Worm (Caenorhabditis elegans) whole organism, late embryonic: Measurements from ENCODE around the gene C35A11.3.

Source experiments
- F13H6.1 ChIP-seq: sonication (generic microtip); optimal IDR thresholded peaks from 2 replicates; lab custom pipeline; 2016; ENCODE audit warnings: missing genetic modification characterization, missing compliant biosample characterization
- K09A11.1 ChIP-seq: sonication (generic microtip); optimal IDR thresholded peaks from 2 replicates; lab custom pipeline; 2017; ENCODE audit warnings: antibody characterized with exemption, mild to moderate bottlenecking, missing genetic modification characterization, missing compliant biosample characterization; ENCODE audit not compliant: insufficient read depth
- ahr-1 ChIP-seq: sonication (generic microtip); optimal IDR thresholded peaks from 2 replicates; lab custom pipeline; 2016; ENCODE audit warnings: missing genetic modification characterization, missing compliant biosample characterization
- ama-1 ChIP-seq: fragments of 150-350 bp; optimal IDR thresholded peaks from 2 replicates; lab custom pipeline; 2014
- ceh-14 ChIP-seq: sonication (generic microtip); optimal IDR thresholded peaks from 2 replicates; lab custom pipeline; 2016; ENCODE audit warnings: missing genotype, missing genetic modification characterization, missing compliant biosample characterization
- ceh-2 ChIP-seq: sonication (generic microtip); optimal IDR thresholded peaks from 2 replicates; lab custom pipeline; 2016; ENCODE audit warnings: missing genotype, missing genetic modification characterization, missing compliant biosample characterization
- ceh-24 ChIP-seq: sonication (generic microtip); optimal IDR thresholded peaks from 2 replicates; lab custom pipeline; 2016; ENCODE audit warnings: mild to moderate bottlenecking, missing genetic modification characterization, missing compliant biosample characterization
- ceh-30 ChIP-seq: fragments of 150-350 bp; optimal IDR thresholded peaks from 2 replicates; lab custom pipeline; 2014; ENCODE audit warnings: missing biosample characterization, missing genetic modification characterization
- ceh-31 ChIP-seq: sonication (generic microtip); optimal IDR thresholded peaks from 2 replicates; lab custom pipeline; 2016; ENCODE audit warnings: missing genetic modification characterization, missing compliant biosample characterization
- ceh-34 ChIP-seq: sonication (generic microtip); optimal IDR thresholded peaks from 2 replicates; lab custom pipeline; 2016; ENCODE audit warnings: mild to moderate bottlenecking, missing genetic modification characterization, missing compliant biosample characterization
- ceh-45 ChIP-seq: fragments of 200-800 bp; sonication (Bioruptor generic); IDR thresholded peaks from 2 replicates; pipeline ENCODE4 v1.3.6; 2022; ENCODE audit warnings: missing genetic modification reagents, missing genetic modification characterization, missing compliant biosample characterization
- ceh-48 ChIP-seq: sonication (generic microtip); optimal IDR thresholded peaks from 2 replicates; lab custom pipeline; 2016; ENCODE audit warnings: missing genetic modification characterization, inconsistent platforms, missing compliant biosample characterization
- ceh-9 ChIP-seq: sonication (generic microtip); optimal IDR thresholded peaks from 2 replicates; lab custom pipeline; 2016; ENCODE audit warnings: mild to moderate bottlenecking, missing genetic modification characterization, inconsistent platforms, missing compliant biosample characterization
- dmd-4 ChIP-seq: sonication (generic microtip); optimal IDR thresholded peaks from 2 replicates; lab custom pipeline; 2016; ENCODE audit warnings: borderline replicate concordance, missing genetic modification characterization, missing compliant biosample characterization
- dve-1 ChIP-seq: sonication (generic microtip); optimal IDR thresholded peaks from 2 replicates; lab custom pipeline; 2017; ENCODE audit warnings: antibody characterized with exemption, mild to moderate bottlenecking, missing genetic modification characterization, missing compliant biosample characterization
- elt-2 ChIP-seq: sonication (generic microtip); optimal IDR thresholded peaks from 2 replicates; lab custom pipeline; 2016; ENCODE audit warnings: missing genetic modification reagents, missing genetic modification characterization, missing compliant biosample characterization
- elt-4 ChIP-seq: sonication (generic microtip); optimal IDR thresholded peaks from 2 replicates; lab custom pipeline; 2016; ENCODE audit warnings: missing genetic modification characterization, missing compliant biosample characterization
- ets-4 ChIP-seq: sonication (generic microtip); optimal IDR thresholded peaks from 2 replicates; lab custom pipeline; 2016; ENCODE audit warnings: missing genetic modification characterization, missing compliant biosample characterization
- eyg-1 ChIP-seq: sonication (generic microtip); optimal IDR thresholded peaks from 2 replicates; lab custom pipeline; 2016; ENCODE audit warnings: missing genotype, missing genetic modification characterization, missing compliant biosample characterization
- fkh-10 ChIP-seq: fragments of 150-350 bp; optimal IDR thresholded peaks from 2 replicates; lab custom pipeline; 2014; ENCODE audit warnings: missing biosample characterization, missing genetic modification reagents, missing genetic modification characterization
- madf-2 ChIP-seq: sonication (generic microtip); optimal IDR thresholded peaks from 2 replicates; lab custom pipeline; 2017; ENCODE audit warnings: missing genetic modification characterization, missing compliant biosample characterization
- mec-3 ChIP-seq: sonication (generic microtip); optimal IDR thresholded peaks from 2 replicates; lab custom pipeline; 2016; ENCODE audit warnings: borderline replicate concordance, missing genetic modification characterization, missing compliant biosample characterization
- nfya-1 ChIP-seq: sonication (generic microtip); optimal IDR thresholded peaks from 2 replicates; lab custom pipeline; 2017; ENCODE audit warnings: missing genetic modification characterization, mild to moderate bottlenecking, missing compliant biosample characterization, antibody characterized with exemption, moderate library complexity
- nhr-11 ChIP-seq: fragments of 150-350 bp; optimal IDR thresholded peaks from 2 replicates; lab custom pipeline; 2014; ENCODE audit warnings: missing biosample characterization, missing genetic modification characterization
- npax-4 ChIP-seq: sonication (generic microtip); optimal IDR thresholded peaks from 2 replicates; lab custom pipeline; 2016; ENCODE audit warnings: missing genetic modification characterization, missing compliant biosample characterization
- pag-3 ChIP-seq: sonication (generic microtip); optimal IDR thresholded peaks from 2 replicates; lab custom pipeline; 2016; ENCODE audit warnings: missing compliant biosample characterization, missing genetic modification characterization, borderline replicate concordance
- pha-2 ChIP-seq: sonication (generic microtip); optimal IDR thresholded peaks from 2 replicates; lab custom pipeline; 2017; ENCODE audit warnings: mild to moderate bottlenecking, missing genetic modification characterization, missing compliant biosample characterization
- pha-4 ChIP-seq: fragments of 150-350 bp; optimal IDR thresholded peaks from 2 replicates; lab custom pipeline; 2018; ENCODE audit warnings: missing biosample characterization, missing genetic modification reagents, missing genetic modification characterization
- pqm-1 ChIP-seq: sonication (generic microtip); optimal IDR thresholded peaks from 2 replicates; lab custom pipeline; 2016; ENCODE audit warnings: missing genetic modification characterization, missing compliant biosample characterization
- pros-1 ChIP-seq: fragments of 150-350 bp; optimal IDR thresholded peaks from 2 replicates; lab custom pipeline; 2014; ENCODE audit warnings: missing biosample characterization, missing genetic modification reagents, missing genetic modification characterization
- sox-2 ChIP-seq: fragments of 200-800 bp; sonication (Bioruptor generic); IDR thresholded peaks from 2 replicates; pipeline ENCODE4 v1.3.6; 2022; ENCODE audit warnings: missing genetic modification reagents, missing genetic modification characterization, missing compliant biosample characterization
- tbx-7 ChIP-seq: sonication (generic microtip); optimal IDR thresholded peaks from 2 replicates; lab custom pipeline; 2016; ENCODE audit warnings: missing genotype, missing genetic modification characterization, missing compliant biosample characterization
- unc-3 ChIP-seq, 2 experiments: fragments of 200-800 bp in 1 of 2; sonication (Bioruptor generic) in 1 of 2; sonication (generic microtip) in 1 of 2; conservative IDR thresholded peaks in 1 of 2; optimal IDR thresholded peaks in 1 of 2; 2 replicates each; pipeline versions ENCODE4 v1.3.6 to Lab custom; 2016 to 2022; ENCODE audit warnings: missing compliant biosample characterization in 2 of 2, missing genetic modification characterization in 2 of 2, missing genetic modification reagents in 1 of 2
- unc-42 ChIP-seq: sonication (generic microtip); optimal IDR thresholded peaks from 2 replicates; lab custom pipeline; 2016; ENCODE audit warnings: missing genotype, missing genetic modification characterization, missing compliant biosample characterization
- unc-55 ChIP-seq: sonication (generic microtip); optimal IDR thresholded peaks from 2 replicates; lab custom pipeline; 2017; ENCODE audit warnings: missing biosample characterization, missing genetic modification reagents, missing genetic modification characterization
- zip-5 ChIP-seq: sonication (generic microtip); optimal IDR thresholded peaks from 2 replicates; lab custom pipeline; 2016; ENCODE audit warnings: missing genetic modification characterization, missing compliant biosample characterization

The C35A11.3 gene

ce11 chrV:5408223-5408622, 36.0 kb downstream of the C35A11.3 start, which contains the start of gene C25A6.1:
TSS of gene C25A6.1 (plus strand) at chrV:5408523.
- TF ChIP-seq ceh-14 (tag; lab: Kevin White, UChicago) (no peak), ceh-31 (no peak), zip-5 (tag; lab: Kevin White, UChicago) (no peak), ceh-48 (tag; lab: Kevin White, UChicago) (no peak), pqm-1 (tag; lab: Kevin White, UChicago) (no peak), mec-3 (tag; lab: Kevin White, UChicago) (no peak), dmd-4 (tag; lab: Kevin White, UChicago) (no peak), pha-2 (tag; lab: Kevin White, UChicago) (no peak), pha-4 (tag; lab: Kevin White, UChicago) (no peak), ahr-1 (tag; lab: Kevin White, UChicago) (no peak), pag-3 (tag; lab: Kevin White, UChicago) (no peak), ceh-24 (tag; lab: Kevin White, UChicago) (no peak), unc-42 (tag; lab: Kevin White, UChicago) (no peak), fkh-10 (GFP tag; lab: Kevin White, UChicago) (no peak), dve-1 (tag; lab: Kevin White, UChicago) (no peak), elt-2 (no peak), elt-4 (tag; lab: Kevin White, UChicago) (no peak), madf-2 (tag; lab: Kevin White, UChicago) (no peak), nhr-11 (tag; lab: Kevin White, UChicago) (no peak)

ce11 chrV:5408921-5409320, 36.7 kb downstream of the C35A11.3 start:
- peak; percentile 94 for TF ChIP-seq unc-55
- TF ChIP-seq ceh-14 (tag; lab: Kevin White, UChicago): no peak
- TF ChIP-seq, all 69 proteins: peak for 1

ce11 chrV:5410679-5411078, 38.5 kb downstream of the C35A11.3 start, which contains the start of gene F08F3.4:
TSS of gene F08F3.4 (plus strand) at chrV:5410955.
- no peak for TF ChIP-seq madf-2 (tag; lab: Kevin White, UChicago)
- TF ChIP-seq pros-1 (tag; lab: Kevin White, UChicago): no peak
- no peak for TF ChIP-seq ceh-48 (tag; lab: Kevin White, UChicago)

- TF ChIP-seq zip-5 (tag; lab: Kevin White, UChicago) (no peak), ceh-2 (tag; lab: Kevin White, UChicago) (no peak), eyg-1 (tag; lab: Kevin White, UChicago) (no peak), ceh-34 (tag; lab: Kevin White, UChicago) (no peak), tbx-7 (tag; lab: Kevin White, UChicago) (no peak), pag-3 (tag; lab: Kevin White, UChicago) (no peak), K09A11.1 (tag; lab: Kevin White, UChicago) (no peak), sox-2 (GFP tag; lab: Robert Waterston, UW) (no peak), ets-4 (no peak)
These were observed 40.7 kb downstream of the C35A11.3 start, which contains the start of gene F08F3.10 for ce11 chrV:5412808-5413405. TSS of gene F08F3.10 (plus strand) at chrV:5413355.

ce11 chrV:5419915-5420314, 47.7 kb downstream of the C35A11.3 start, which contains the start of gene F08F3.6:
TSS of gene F08F3.6 (minus strand) at chrV:5420067.
- no peak for TF ChIP-seq unc-3 (GFP tag; conservative IDR thresholded peaks at IDR 0.05; lab: Robert Waterston, UW)
- TF ChIP-seq unc-3 (tag; optimal IDR thresholded peaks at IDR 0.05; lab: Kevin White, UChicago): no peak
- TF ChIP-seq ceh-24 (tag; lab: Kevin White, UChicago): no peak
- no peak for TF ChIP-seq eyg-1 (tag; lab: Kevin White, UChicago)
- no peak for TF ChIP-seq npax-4
- TF ChIP-seq nfya-1 (tag; lab: Kevin White, UChicago): no peak
- TF ChIP-seq unc-42 (tag; lab: Kevin White, UChicago): no peak
- TF ChIP-seq pha-2 (tag; lab: Kevin White, UChicago): no peak
- TF ChIP-seq ceh-30 (tag; lab: Kevin White, UChicago): no peak
- no peak for TF ChIP-seq ceh-45
- no peak for TF ChIP-seq ahr-1 (tag; lab: Kevin White, UChicago)
- no peak for TF ChIP-seq ceh-2 (tag; lab: Kevin White, UChicago)
- TF ChIP-seq F13H6.1 (tag; lab: Kevin White, UChicago): no peak
- TF ChIP-seq ceh-9: no peak
- TF ChIP-seq ama-1 (lab: Kevin White, UChicago): no peak
- no peak for TF ChIP-seq elt-2
- no peak for TF ChIP-seq ceh-31
- no peak for TF ChIP-seq ceh-34 (tag; lab: Kevin White, UChicago)
